Fruit fly (Drosophila melanogaster) whole organism, adult: ENCODE measurements around the gene CG4362.
A peak's percentile ranks its signal among the peaks of the same experiment; 100 is the strongest.

ENCODE experiments used
- CG14711 ChIP-seq: fragments of 200-800 bp; sonication (Bioruptor generic); optimal IDR thresholded peaks from 2 replicates; lab custom pipeline; 2018; ENCODE audit warnings: missing biosample characterization, mild to moderate bottlenecking, missing genetic modification characterization, moderate library complexity
- CG1620 ChIP-seq: fragments of 200-800 bp; sonication (Bioruptor generic); optimal IDR thresholded peaks from 2 replicates; lab custom pipeline; 2016; ENCODE audit warnings: missing biosample characterization, missing genetic modification characterization
- CG5204 ChIP-seq: fragments of 200-800 bp; sonication (Bioruptor generic); optimal IDR thresholded peaks from 2 replicates; lab custom pipeline; 2016; ENCODE audit warnings: missing biosample characterization, missing genetic modification characterization
- CG7045 ChIP-seq: fragments of 200-800 bp; sonication (Bioruptor generic); optimal IDR thresholded peaks from 2 replicates; lab custom pipeline; 2017; ENCODE audit warnings: missing biosample characterization, mild to moderate bottlenecking, missing genetic modification characterization
- Clk ChIP-seq: fragments of 200-800 bp; sonication (Bioruptor generic); optimal IDR thresholded peaks from 2 replicates; lab custom pipeline; 2017; ENCODE audit warnings: missing biosample characterization, missing genetic modification characterization
- Crg-1 ChIP-seq: fragments of 200-800 bp; sonication (Bioruptor generic); optimal IDR thresholded peaks from 2 replicates; lab custom pipeline; 2016; ENCODE audit warnings: missing biosample characterization, missing genetic modification characterization
- Hr96 ChIP-seq: fragments of 200-800 bp; sonication (Bioruptor generic); optimal IDR thresholded peaks from 2 replicates; lab custom pipeline; 2016; ENCODE audit warnings: missing biosample characterization, missing genetic modification characterization
- Mnt ChIP-seq: fragments of 200-800 bp; sonication (Bioruptor generic); optimal IDR thresholded peaks from 2 replicates; lab custom pipeline; 2016; ENCODE audit warnings: missing biosample characterization, mild to moderate bottlenecking, missing genetic modification characterization
- kay ChIP-seq: fragments of 200-800 bp; sonication (Bioruptor generic); peaks from one replicate; lab custom pipeline; 2016; ENCODE audit warnings: missing biosample characterization, missing genetic modification characterization, borderline replicate concordance
- ovo ChIP-seq: fragments of 200-800 bp; sonication (Bioruptor generic); optimal IDR thresholded peaks from 2 replicates; lab custom pipeline; 2016; ENCODE audit warnings: missing biosample characterization, missing genetic modification characterization
- pad ChIP-seq: fragments of 200-800 bp; sonication (Bioruptor generic); optimal IDR thresholded peaks from 3 replicates; lab custom pipeline; 2017; ENCODE audit warnings: missing biosample characterization, missing genetic modification characterization, mild to moderate bottlenecking, moderate library complexity, missing genetic modification reagents
- toe ChIP-seq: fragments of 200-800 bp; sonication (Bioruptor generic); optimal IDR thresholded peaks from 2 replicates; lab custom pipeline; 2016; ENCODE audit warnings: missing biosample characterization, missing genetic modification characterization

- TF ChIP-seq ovo: peak; percentile 21
- TF ChIP-seq CG5204: no peak
- TF ChIP-seq Mnt (GFP tag; lab: Kevin White, UChicago): no peak
- no peak for TF ChIP-seq toe (GFP tag; lab: Kevin White, UChicago)
- TF ChIP-seq CG14711 (tag; lab: Kevin White, UChicago): peak; percentile 3
- TF ChIP-seq Crg-1: no peak
- TF ChIP-seq pad (GFP tag; lab: Kevin White, UChicago): peak; percentile 92
- no peak for TF ChIP-seq Clk
- no peak for TF ChIP-seq CG1620 (GFP tag; lab: Kevin White, UChicago)
- TF ChIP-seq CG7045 (GFP tag; lab: Kevin White, UChicago): no peak
- peak; percentile 8 for TF ChIP-seq kay (GFP tag; lab: Kevin White, UChicago)
- TF ChIP-seq Hr96 (GFP tag; lab: Kevin White, UChicago): no peak
Measured at dm6 chr3R:20284140-20284911, 23.0 kb downstream of the CG4362 start.
